Fruit fly (Drosophila melanogaster) whole organism, embryonic: ENCODE data around the gene Ostgamma.

Source experiments
- Awh ChIP-seq: fragments of 200-800 bp; sonication (Bioruptor generic); IDR thresholded peaks from 2 replicates; pipeline ENCODE4, ENCODE4 v1.3.6; 2022; ENCODE audit warnings: missing biosample characterization, missing genetic modification characterization
- B-H2 ChIP-seq: fragments of 200-800 bp; sonication (Bioruptor generic); optimal IDR thresholded peaks from 2 replicates; lab custom pipeline; 2018; ENCODE audit warnings: missing biosample characterization, mild to moderate bottlenecking, missing genetic modification characterization
- CG14050 ChIP-seq: fragments of 200-800 bp; sonication (Bioruptor generic); IDR thresholded peaks from 3 replicates; pipeline ENCODE4 v1.3.6; 2022; ENCODE audit warnings: missing biosample characterization, missing genetic modification characterization
- CG15073 ChIP-seq: fragments of 200-800 bp; sonication (Bioruptor generic); optimal IDR thresholded peaks from 2 replicates; lab custom pipeline; 2016; ENCODE audit warnings: missing biosample characterization, missing genetic modification characterization
- CG15479 ChIP-seq: fragments of 200-800 bp; sonication (Bioruptor generic); optimal IDR thresholded peaks from 3 replicates; lab custom pipeline; 2019; ENCODE audit warnings: missing biosample characterization, mild to moderate bottlenecking, missing genetic modification characterization, moderate library complexity
- CG15601 ChIP-seq: fragments of 200-800 bp; sonication (Bioruptor generic); optimal IDR thresholded peaks from 3 replicates; lab custom pipeline; 2019; ENCODE audit warnings: missing biosample characterization, mild to moderate bottlenecking, missing genetic modification characterization, moderate library complexity
- CG17802 ChIP-seq: fragments of 200-800 bp; sonication (Bioruptor generic); optimal IDR thresholded peaks from 2 replicates; lab custom pipeline; 2018; ENCODE audit warnings: missing biosample characterization, mild to moderate bottlenecking, missing genetic modification characterization, moderate library complexity
- CG3281 ChIP-seq: fragments of 200-800 bp; sonication (Bioruptor generic); optimal IDR thresholded peaks from 3 replicates; lab custom pipeline; 2017; ENCODE audit warnings: missing biosample characterization, mild to moderate bottlenecking, missing genetic modification characterization
- CG4617 ChIP-seq: fragments of 200-800 bp; sonication (Bioruptor generic); optimal IDR thresholded peaks from 3 replicates; lab custom pipeline; 2016; ENCODE audit warnings: missing biosample characterization, missing genetic modification characterization, borderline replicate concordance
- CG5245 ChIP-seq: fragments of 200-800 bp; sonication (Bioruptor generic); optimal IDR thresholded peaks from 3 replicates; lab custom pipeline; 2016; ENCODE audit warnings: missing biosample characterization, missing genetic modification characterization
- CG6813 ChIP-seq: fragments of 200-800 bp; sonication (Bioruptor generic); optimal IDR thresholded peaks from 2 replicates; lab custom pipeline; 2017; ENCODE audit warnings: missing biosample characterization, missing genetic modification characterization, mild to moderate bottlenecking, moderate library complexity, missing genetic modification reagents
- CG7928 ChIP-seq: fragments of 200-800 bp; sonication (Bioruptor generic); optimal IDR thresholded peaks from 2 replicates; lab custom pipeline; 2017; ENCODE audit warnings: missing biosample characterization, mild to moderate bottlenecking, missing genetic modification characterization
- CHES-1-like ChIP-seq: fragments of 200-800 bp; sonication (Bioruptor generic); optimal IDR thresholded peaks from 2 replicates; lab custom pipeline; 2016; ENCODE audit warnings: missing biosample characterization, missing genetic modification characterization
- Dek ChIP-seq: fragments of 200-800 bp; sonication (Bioruptor generic); optimal IDR thresholded peaks from 3 replicates; lab custom pipeline; 2019; ENCODE audit warnings: missing biosample characterization, mild to moderate bottlenecking, missing genetic modification characterization, moderate library complexity
- Elba2 ChIP-seq: fragments of 200-800 bp; sonication (Bioruptor generic); optimal IDR thresholded peaks from 3 replicates; lab custom pipeline; 2016; ENCODE audit warnings: missing biosample characterization, missing genetic modification characterization
- H2.0 ChIP-seq: fragments of 200-800 bp; sonication (Bioruptor generic); IDR thresholded peaks from 2 replicates; pipeline ENCODE4 v1.3.6; 2022; ENCODE audit warnings: missing biosample characterization, missing genetic modification characterization
- Hmr ChIP-seq: fragments of 200-800 bp; sonication (Bioruptor generic); optimal IDR thresholded peaks from 3 replicates; lab custom pipeline; 2017; ENCODE audit warnings: mild to moderate bottlenecking, missing biosample characterization, missing genetic modification reagents, missing genetic modification characterization
- Hr51 ChIP-seq, 2 experiments: fragments of 200-800 bp; sonication (Bioruptor generic); optimal IDR thresholded peaks; 2 replicates in 1 of 2; 3 replicates in 1 of 2; lab custom pipeline; 2016 to 2018; ENCODE audit warnings: missing biosample characterization in 2 of 2, missing genetic modification characterization in 2 of 2, mild to moderate bottlenecking in 1 of 2, moderate library complexity in 1 of 2
- Hr78 ChIP-seq, 2 experiments: fragments of 200-800 bp in 1 of 2; fragments of >200 bp in 1 of 2; sonication (Bioruptor generic) in 1 of 2; optimal IDR thresholded peaks; 2 replicates each; lab custom pipeline; 2017 to 2019; ENCODE audit warnings: missing biosample characterization in 2 of 2, missing genetic modification characterization in 2 of 2, mild to moderate bottlenecking in 1 of 2, moderate library complexity in 1 of 2
- MTF-1 ChIP-seq: fragments of 200-800 bp; sonication (Bioruptor generic); optimal IDR thresholded peaks from 2 replicates; lab custom pipeline; 2018; ENCODE audit warnings: missing biosample characterization, mild to moderate bottlenecking, missing genetic modification characterization, borderline replicate concordance
- Nf-YC ChIP-seq: fragments of 200-800 bp; optimal IDR thresholded peaks from 3 replicates; lab custom pipeline; 2019; ENCODE audit warnings: missing biosample characterization, mild to moderate bottlenecking, missing genetic modification characterization, moderate library complexity
- PHDP ChIP-seq: fragments of 200-800 bp; sonication (Bioruptor generic); optimal IDR thresholded peaks from 3 replicates; lab custom pipeline; 2018; ENCODE audit warnings: missing biosample characterization, mild to moderate bottlenecking, missing genetic modification characterization, moderate library complexity
- Sry-δ ChIP-seq: fragments of 200-800 bp; sonication (Bioruptor generic); optimal IDR thresholded peaks from 2 replicates; lab custom pipeline; 2016; ENCODE audit warnings: missing biosample characterization, missing genetic modification characterization
- amos ChIP-seq: fragments of 200-800 bp; sonication (Bioruptor generic); IDR thresholded peaks from 2 replicates; pipeline ENCODE4 v1.3.6; 2022; ENCODE audit warnings: missing biosample characterization, missing genetic modification characterization; ENCODE audit not compliant: partially characterized antibody
- bbx ChIP-seq: fragments of 200-800 bp; sonication (Bioruptor generic); IDR thresholded peaks from 2 replicates; pipeline ENCODE4 v1.3.6; 2022; ENCODE audit warnings: missing biosample characterization, missing genetic modification characterization; ENCODE audit not compliant: partially characterized antibody
- emc ChIP-seq: fragments of 200-800 bp; sonication (Bioruptor generic); optimal IDR thresholded peaks from 2 replicates; lab custom pipeline; 2016; ENCODE audit warnings: missing biosample characterization, missing genetic modification characterization
- fd102C ChIP-seq: fragments of 200-800 bp; sonication (Bioruptor generic); optimal IDR thresholded peaks from 2 replicates; lab custom pipeline; 2018; ENCODE audit warnings: missing biosample characterization, mild to moderate bottlenecking, missing genetic modification characterization, moderate library complexity
- fd64A ChIP-seq: fragments of 200-800 bp; sonication (Bioruptor generic); optimal IDR thresholded peaks from 3 replicates; lab custom pipeline; 2018; ENCODE audit warnings: missing biosample characterization, mild to moderate bottlenecking, missing genetic modification characterization
- gce ChIP-seq: fragments of 200-800 bp; sonication (Bioruptor generic); IDR thresholded peaks from 3 replicates; pipeline ENCODE4 v1.3.6; 2022; ENCODE audit warnings: missing biosample characterization, missing genetic modification characterization
- hb ChIP-seq: fragments of 200-800 bp; sonication (Bioruptor generic); IDR thresholded peaks from 3 replicates; pipeline ENCODE4 v1.3.6; 2022; ENCODE audit warnings: missing biosample characterization, missing genetic modification characterization; ENCODE audit not compliant: partially characterized antibody
- ken ChIP-seq: fragments of 200-800 bp; sonication (Bioruptor generic); IDR thresholded peaks from 3 replicates; pipeline ENCODE4 v1.3.6; 2022; ENCODE audit warnings: missing biosample characterization, missing genetic modification characterization
- lab ChIP-seq: fragments of 200-800 bp; sonication (Bioruptor generic); optimal IDR thresholded peaks from 3 replicates; lab custom pipeline; 2017; ENCODE audit warnings: missing biosample characterization, missing genetic modification characterization, mild to moderate bottlenecking, moderate library complexity, missing genetic modification reagents
- maf-S ChIP-seq: fragments of 200-800 bp; sonication (Bioruptor generic); optimal IDR thresholded peaks from 2 replicates; lab custom pipeline; 2016; ENCODE audit warnings: missing biosample characterization, missing genetic modification characterization
- odd ChIP-seq: fragments of 200-800 bp; sonication (Bioruptor generic); optimal IDR thresholded peaks from 2 replicates; lab custom pipeline; 2017; ENCODE audit warnings: missing biosample characterization, mild to moderate bottlenecking, missing genetic modification characterization
- onecut ChIP-seq: fragments of 200-800 bp; sonication (Bioruptor generic); IDR thresholded peaks from 2 replicates; pipeline ENCODE4 v1.3.6; 2022; ENCODE audit warnings: missing biosample characterization, missing genetic modification characterization
- pan ChIP-seq, 4 experiments: fragments of >200 bp in 3 of 4; fragments of 200-800 bp in 1 of 4; sonication (Bioruptor generic) in 1 of 4; optimal IDR thresholded peaks in 3 of 4; IDR thresholded peaks in 1 of 4; 2 replicates each; pipeline versions ENCODE4 v1.3.6 to Lab custom; 2017 to 2022; ENCODE audit warnings: missing biosample characterization in 2 of 4, missing genetic modification characterization in 2 of 4, mixed read lengths in 1 of 4
- peb ChIP-seq: fragments of 200-800 bp; sonication (Bioruptor generic); IDR thresholded peaks from 2 replicates; pipeline ENCODE4 v1.3.6; 2022; ENCODE audit warnings: missing biosample characterization, missing genetic modification characterization
- pho ChIP-seq: fragments of 200-800 bp; sonication (Bioruptor generic); optimal IDR thresholded peaks from 2 replicates; lab custom pipeline; 2016; ENCODE audit warnings: missing biosample characterization, missing genetic modification characterization
- phol ChIP-seq: fragments of 200-800 bp; sonication (Bioruptor generic); optimal IDR thresholded peaks from 3 replicates; lab custom pipeline; 2018; ENCODE audit warnings: missing biosample characterization, mild to moderate bottlenecking, missing genetic modification characterization, moderate library complexity
- sqz ChIP-seq: fragments of 200-800 bp; sonication (Bioruptor generic); optimal IDR thresholded peaks from 3 replicates; lab custom pipeline; 2018; ENCODE audit warnings: missing biosample characterization, mild to moderate bottlenecking, missing genetic modification characterization
- tin ChIP-seq: fragments of 200-800 bp; sonication (Bioruptor generic); optimal IDR thresholded peaks from 3 replicates; lab custom pipeline; 2016; ENCODE audit warnings: missing biosample characterization, missing genetic modification characterization
- tna ChIP-seq: fragments of 200-800 bp; sonication (Bioruptor generic); IDR thresholded peaks from 2 replicates; pipeline ENCODE4 v1.3.6; 2022; ENCODE audit warnings: missing biosample characterization, missing genetic modification characterization; ENCODE audit not compliant: partially characterized antibody
- tup ChIP-seq: fragments of 200-800 bp; sonication (Bioruptor generic); optimal IDR thresholded peaks from 2 replicates; lab custom pipeline; 2016; ENCODE audit warnings: missing biosample characterization, mild to moderate bottlenecking, missing genetic modification characterization, moderate library complexity
- tx ChIP-seq: fragments of 200-800 bp; sonication (Bioruptor generic); optimal IDR thresholded peaks from 2 replicates; lab custom pipeline; 2016; ENCODE audit warnings: missing biosample characterization, missing genetic modification characterization
- unc-4 ChIP-seq: fragments of 200-800 bp; sonication (Bioruptor generic); IDR thresholded peaks from 2 replicates; pipeline ENCODE4 v1.3.6; 2022; ENCODE audit warnings: missing biosample characterization, missing genetic modification characterization; ENCODE audit not compliant: partially characterized antibody
- wek ChIP-seq: fragments of 200-800 bp; sonication (Bioruptor generic); optimal IDR thresholded peaks from 3 replicates; lab custom pipeline; 2018; ENCODE audit warnings: missing biosample characterization, mild to moderate bottlenecking, missing genetic modification characterization, moderate library complexity

The Ostgamma gene

DNA sequence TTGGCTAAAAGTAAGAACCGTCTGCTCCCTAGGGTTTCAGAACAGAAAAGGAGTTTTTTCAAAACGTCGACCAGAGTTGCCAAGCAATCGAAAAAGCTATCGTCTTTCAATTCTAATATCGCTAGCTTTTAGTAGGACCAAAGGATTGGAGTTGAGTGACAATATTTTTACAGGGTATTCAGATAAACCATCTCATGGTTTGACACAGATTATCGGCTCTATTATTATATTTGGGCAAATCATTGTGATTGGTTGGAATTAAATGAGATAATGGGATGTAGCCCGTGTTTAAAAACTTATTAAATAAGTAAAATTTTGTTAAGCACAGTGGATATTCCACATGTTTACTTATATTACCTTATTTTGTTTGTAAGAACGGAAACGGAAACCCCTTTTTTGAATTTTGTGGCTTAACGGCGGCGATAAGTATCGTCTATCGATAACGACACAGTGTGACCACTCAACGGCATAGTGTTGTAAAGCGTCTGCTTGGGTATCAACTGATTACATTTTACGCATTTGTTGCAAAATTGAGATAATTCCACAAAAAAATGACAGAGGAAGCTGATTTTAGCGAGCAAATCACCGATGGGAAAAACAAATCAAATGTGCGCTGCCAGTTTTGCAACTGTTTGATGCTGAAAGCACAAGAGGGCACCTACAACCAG lies 12.0 kb upstream of the Ostgamma start, which contains the start of the genes mtsh and strat (continued):
- peak; percentile 28 for TF ChIP-seq pho (GFP tag; lab: Kevin White, UChicago)
- peak; percentile 47 for TF ChIP-seq CG15479 (GFP tag; lab: Kevin White, UChicago)
- TF ChIP-seq Hmr (GFP tag; lab: Kevin White, UChicago): peak; percentile 78
- no peak; the same call in 2 of the 3 replicates for TF ChIP-seq CG14050 (GFP tag; lab: Robert Waterston, UW)
- TF ChIP-seq sqz (GFP tag; lab: Kevin White, UChicago): peak; percentile 55
- TF ChIP-seq H2.0 (GFP tag; lab: Robert Waterston, UW): no peak; the same call in 1 of the 2 replicates
- peak; percentile 55 for TF ChIP-seq CHES-1-like (GFP tag; lab: Kevin White, UChicago)
- no peak for TF ChIP-seq Nf-YC (tag; lab: Kevin White, UChicago)
- TF ChIP-seq tin (GFP tag; lab: Kevin White, UChicago): peak; percentile 35
- no peak for TF ChIP-seq tup (GFP tag; lab: Kevin White, UChicago)
- TF ChIP-seq CG4617 (GFP tag; lab: Kevin White, UChicago): peak; percentile 96
- peak; percentile 7; the same call in 1 of the 2 replicates for TF ChIP-seq tna (GFP tag; lab: Robert Waterston, UW)
- no peak; the same call in 1 of the 2 replicates for TF ChIP-seq amos (GFP tag; lab: Robert Waterston, UW)
- no peak for TF ChIP-seq pan (optimal IDR thresholded peaks at IDR 0.05; lab: Kevin White, UChicago)
- peak in 1 of 2 experiments; percentile 58 for TF ChIP-seq pan (GFP tag; optimal IDR thresholded peaks at IDR 0.05 in 1 of 2, IDR thresholded peaks at IDR 0.05 in 1 of 2)
- peak; percentile 85 for TF ChIP-seq MTF-1
- peak; percentile 19 for TF ChIP-seq fd102C (GFP tag; lab: Kevin White, UChicago)
- TF ChIP-seq unc-4: peak; percentile 59; the same call in 1 of the 2 replicates
- TF ChIP-seq tx (GFP tag; lab: Kevin White, UChicago): no peak
- peak in 1 of 2 experiments; percentile 56 for TF ChIP-seq Hr51 (GFP tag; optimal IDR thresholded peaks at IDR 0.05; lab: Kevin White, UChicago)
- TF ChIP-seq ken (GFP tag; lab: Robert Waterston, UW): peak; percentile 58; the same call in 1 of the 3 replicates
- TF ChIP-seq Elba2 (GFP tag; lab: Kevin White, UChicago): no peak
- peak; percentile 3 for TF ChIP-seq wek
- TF ChIP-seq B-H2 (GFP tag; lab: Kevin White, UChicago): peak; percentile 59
- TF ChIP-seq odd: no peak
- TF ChIP-seq CG6813: peak; percentile 63
- TF ChIP-seq hb (GFP tag; lab: Robert Waterston, UW): no peak
- TF ChIP-seq CG15601: peak; percentile 75
- TF ChIP-seq CG7928 (GFP tag; lab: Kevin White, UChicago): no peak
- no peak for TF ChIP-seq CG15073 (GFP tag; lab: Kevin White, UChicago)
- TF ChIP-seq onecut (GFP tag; lab: Robert Waterston, UW): no peak; the same call in 1 of the 2 replicates
- TF ChIP-seq emc (GFP tag; lab: Kevin White, UChicago): no peak
- TF ChIP-seq Dek (tag; lab: Kevin White, UChicago): peak; percentile 13
- TF ChIP-seq phol: peak; percentile 70
- peak; percentile 76 for TF ChIP-seq CG3281 (GFP tag; lab: Kevin White, UChicago)
- TF ChIP-seq CG5245 (GFP tag; lab: Kevin White, UChicago): peak; percentile 22
- 0 out of 3 replicates have a peak, but pooled peaks have one; percentile 35 for TF ChIP-seq gce
- peak; percentile 49 for TF ChIP-seq PHDP (tag; lab: Kevin White, UChicago)
- TF ChIP-seq peb (GFP tag; lab: Robert Waterston, UW): peak; percentile 31; the same call in 1 of the 2 replicates
- peak; percentile 62 for TF ChIP-seq Sry-δ (GFP tag; lab: Kevin White, UChicago)
- TF ChIP-seq Awh (GFP tag; lab: Robert Waterston, UW): peak; percentile 44; the same call in 1 of the 2 replicates
- TF ChIP-seq maf-S (GFP tag; lab: Kevin White, UChicago): peak; percentile 57
- TF ChIP-seq lab (GFP tag; lab: Kevin White, UChicago): peak; percentile 88
- peak; percentile 75 for TF ChIP-seq bbx
- TF ChIP-seq CG17802 (tag; lab: Kevin White, UChicago): peak; percentile 48
- no peak for TF ChIP-seq Hr78 (GFP tag; optimal IDR thresholded peaks at IDR 0.05; lab: Kevin White, UChicago)
- peak; percentile 17 for TF ChIP-seq fd64A
